Fruit fly (Drosophila melanogaster) whole organism, pupa: ENCODE measurements around the gene CG31998.

Source experiments
- CG10348 ChIP-seq: fragments of 200-800 bp; sonication (Bioruptor generic); IDR thresholded peaks from 2 replicates; pipeline ENCODE4 v1.3.6; 2022; ENCODE audit warnings: missing biosample characterization, missing genetic modification characterization
- CG12605 ChIP-seq: fragments of 200-800 bp; sonication (Bioruptor generic); IDR thresholded peaks from 2 replicates; pipeline ENCODE4 v1.3.6; 2022; ENCODE audit warnings: missing biosample characterization, missing genetic modification characterization
- CG13204 ChIP-seq: fragments of 200-800 bp; sonication (Bioruptor generic); optimal IDR thresholded peaks from 2 replicates; lab custom pipeline; 2018; ENCODE audit warnings: missing biosample characterization, mild to moderate bottlenecking, missing genetic modification characterization, moderate library complexity
- CG15710 ChIP-seq: fragments of 200-800 bp; sonication (Bioruptor generic); optimal IDR thresholded peaks from 2 replicates; lab custom pipeline; 2018; ENCODE audit warnings: missing biosample characterization, mild to moderate bottlenecking, missing genetic modification characterization, moderate library complexity
- CG17806 ChIP-seq: fragments of 200-800 bp; sonication (Bioruptor generic); optimal IDR thresholded peaks from 2 replicates; lab custom pipeline; 2018; ENCODE audit warnings: missing biosample characterization, mild to moderate bottlenecking, missing genetic modification characterization, moderate library complexity
- CG32121 ChIP-seq: fragments of 200-800 bp; sonication (Bioruptor generic); IDR thresholded peaks from 2 replicates; pipeline ENCODE4 v1.3.6; 2022; ENCODE audit warnings: missing biosample characterization, missing genetic modification characterization
- CG34367 ChIP-seq: fragments of 200-800 bp; sonication (Bioruptor generic); optimal IDR thresholded peaks from 2 replicates; lab custom pipeline; 2018; ENCODE audit warnings: missing biosample characterization, mild to moderate bottlenecking, missing genetic modification characterization
- CG4496 ChIP-seq: fragments of 200-800 bp; sonication (Bioruptor generic); IDR thresholded peaks from 3 replicates; pipeline ENCODE4 v1.3.6; 2022; ENCODE audit warnings: missing biosample characterization, missing genetic modification characterization
- CG8159 ChIP-seq: fragments of 200-800 bp; sonication (Bioruptor generic); optimal IDR thresholded peaks from 3 replicates; lab custom pipeline; 2018; ENCODE audit warnings: missing biosample characterization, mild to moderate bottlenecking, missing genetic modification characterization, moderate library complexity
- EcR ChIP-seq: fragments of 200-800 bp; sonication (Bioruptor generic); optimal IDR thresholded peaks from 3 replicates; lab custom pipeline; 2019; ENCODE audit warnings: missing biosample characterization, missing genetic modification characterization, mild to moderate bottlenecking, moderate library complexity, missing genetic modification reagents
- Ets98B ChIP-seq: fragments of 200-800 bp; sonication (Bioruptor generic); IDR thresholded peaks from 2 replicates; pipeline ENCODE4 v1.3.6; 2022; ENCODE audit warnings: missing biosample characterization, missing genetic modification characterization
- Pif1A ChIP-seq: fragments of 200-800 bp; sonication (Bioruptor generic); optimal IDR thresholded peaks from 3 replicates; lab custom pipeline; 2016; ENCODE audit warnings: missing biosample characterization, missing genetic modification characterization
- Snoo ChIP-seq: fragments of 200-800 bp; sonication (Bioruptor generic); optimal IDR thresholded peaks from 3 replicates; lab custom pipeline; 2017; ENCODE audit warnings: missing biosample characterization, mild to moderate bottlenecking, missing genetic modification characterization, inconsistent platforms
- fd96Ca ChIP-seq: fragments of 200-800 bp; sonication (Bioruptor generic); IDR thresholded peaks from 3 replicates; pipeline ENCODE4 v1.3.6; 2022; ENCODE audit warnings: missing biosample characterization, missing genetic modification characterization

- TF ChIP-seq CG12605 (GFP tag; lab: Robert Waterston, UW), result no peak
- no peak for TF ChIP-seq Snoo (tag; lab: Kevin White, UChicago)
- TF ChIP-seq CG13204 (GFP tag; lab: Kevin White, UChicago), result no peak
- TF ChIP-seq CG10348 (GFP tag; lab: Robert Waterston, UW), result no peak
- no peak for TF ChIP-seq EcR (GFP tag; lab: Kevin White, UChicago)
- TF ChIP-seq CG17806 (tag; lab: Kevin White, UChicago), result no peak
- TF ChIP-seq CG8159, result no peak
- no peak for TF ChIP-seq Ets98B (GFP tag; lab: Robert Waterston, UW)
- TF ChIP-seq CG4496, result no peak
- TF ChIP-seq CG34367 (tag; lab: Kevin White, UChicago), result no peak
- TF ChIP-seq CG32121 (GFP tag; lab: Robert Waterston, UW), result no peak
- no peak for TF ChIP-seq fd96Ca (GFP tag; lab: Robert Waterston, UW)
- TF ChIP-seq CG15710 (tag; lab: Kevin White, UChicago), result no peak
- no peak for TF ChIP-seq Pif1A (GFP tag; lab: Kevin White, UChicago)
These were observed 49.8 kb downstream of the CG31998 start, which contains the start of gene CG31997 for dm6 chr4:155977-156376.
